Worm (Caenorhabditis elegans) whole organism, late embryonic: Measurements from ENCODE around the gene msp-51.

Source experiments
- K09A11.1 ChIP-seq: sonication (generic microtip); optimal IDR thresholded peaks from 2 replicates; lab custom pipeline; 2017; ENCODE audit warnings: antibody characterized with exemption, mild to moderate bottlenecking, missing genetic modification characterization, missing compliant biosample characterization; ENCODE audit not compliant: insufficient read depth
- T23F11.4 ChIP-seq: fragments of 200-800 bp; sonication (Bioruptor generic); optimal IDR thresholded peaks from 2 replicates; lab custom pipeline; 2018; ENCODE audit warnings: mild to moderate bottlenecking, missing genetic modification characterization, missing compliant biosample characterization
- Y22D7AL.16 ChIP-seq: sonication (generic microtip); optimal IDR thresholded peaks from 2 replicates; lab custom pipeline; 2016; ENCODE audit warnings: missing genetic modification characterization, missing compliant biosample characterization
- ceh-18 ChIP-seq: sonication (generic microtip); optimal IDR thresholded peaks from 2 replicates; lab custom pipeline; 2016; ENCODE audit warnings: missing genetic modification characterization, missing compliant biosample characterization
- ceh-2 ChIP-seq: sonication (generic microtip); optimal IDR thresholded peaks from 2 replicates; lab custom pipeline; 2016; ENCODE audit warnings: missing genotype, missing genetic modification characterization, missing compliant biosample characterization
- ceh-31 ChIP-seq: sonication (generic microtip); optimal IDR thresholded peaks from 2 replicates; lab custom pipeline; 2016; ENCODE audit warnings: missing genetic modification characterization, missing compliant biosample characterization
- ceh-34 ChIP-seq: sonication (generic microtip); optimal IDR thresholded peaks from 2 replicates; lab custom pipeline; 2016; ENCODE audit warnings: mild to moderate bottlenecking, missing genetic modification characterization, missing compliant biosample characterization
- ceh-9 ChIP-seq: sonication (generic microtip); optimal IDR thresholded peaks from 2 replicates; lab custom pipeline; 2016; ENCODE audit warnings: mild to moderate bottlenecking, missing genetic modification characterization, inconsistent platforms, missing compliant biosample characterization
- dmd-4 ChIP-seq: sonication (generic microtip); optimal IDR thresholded peaks from 2 replicates; lab custom pipeline; 2016; ENCODE audit warnings: borderline replicate concordance, missing genetic modification characterization, missing compliant biosample characterization
- dve-1 ChIP-seq: sonication (generic microtip); optimal IDR thresholded peaks from 2 replicates; lab custom pipeline; 2017; ENCODE audit warnings: antibody characterized with exemption, mild to moderate bottlenecking, missing genetic modification characterization, missing compliant biosample characterization
- elt-4 ChIP-seq: sonication (generic microtip); optimal IDR thresholded peaks from 2 replicates; lab custom pipeline; 2016; ENCODE audit warnings: missing genetic modification characterization, missing compliant biosample characterization
- ets-4 ChIP-seq: sonication (generic microtip); optimal IDR thresholded peaks from 2 replicates; lab custom pipeline; 2016; ENCODE audit warnings: missing genetic modification characterization, missing compliant biosample characterization
- fkh-10 ChIP-seq: fragments of 150-350 bp; optimal IDR thresholded peaks from 2 replicates; lab custom pipeline; 2014; ENCODE audit warnings: missing biosample characterization, missing genetic modification reagents, missing genetic modification characterization
- hlh-6 ChIP-seq: sonication (generic microtip); optimal IDR thresholded peaks from 2 replicates; lab custom pipeline; 2016; ENCODE audit warnings: missing genotype, missing genetic modification characterization, missing compliant biosample characterization
- lin-11 ChIP-seq: fragments of 200-800 bp; sonication (Bioruptor generic); optimal IDR thresholded peaks from 2 replicates; lab custom pipeline; 2018; ENCODE audit warnings: mild to moderate bottlenecking, missing genetic modification characterization, missing compliant biosample characterization
- nfya-1 ChIP-seq: sonication (generic microtip); optimal IDR thresholded peaks from 2 replicates; lab custom pipeline; 2017; ENCODE audit warnings: missing genetic modification characterization, mild to moderate bottlenecking, missing compliant biosample characterization, antibody characterized with exemption, moderate library complexity
- npax-4 ChIP-seq: sonication (generic microtip); optimal IDR thresholded peaks from 2 replicates; lab custom pipeline; 2016; ENCODE audit warnings: missing genetic modification characterization, missing compliant biosample characterization
- pag-3 ChIP-seq: sonication (generic microtip); optimal IDR thresholded peaks from 2 replicates; lab custom pipeline; 2016; ENCODE audit warnings: missing compliant biosample characterization, missing genetic modification characterization, borderline replicate concordance
- pax-1 ChIP-seq: fragments of 150-350 bp; optimal IDR thresholded peaks from 2 replicates; lab custom pipeline; 2014; ENCODE audit warnings: missing biosample characterization, missing genetic modification characterization
- pha-2 ChIP-seq: sonication (generic microtip); optimal IDR thresholded peaks from 2 replicates; lab custom pipeline; 2017; ENCODE audit warnings: mild to moderate bottlenecking, missing genetic modification characterization, missing compliant biosample characterization
- pha-4 ChIP-seq: fragments of 150-350 bp; optimal IDR thresholded peaks from 2 replicates; lab custom pipeline; 2018; ENCODE audit warnings: missing biosample characterization, missing genetic modification reagents, missing genetic modification characterization
- pqm-1 ChIP-seq: sonication (generic microtip); optimal IDR thresholded peaks from 2 replicates; lab custom pipeline; 2016; ENCODE audit warnings: missing genetic modification characterization, missing compliant biosample characterization
- pros-1 ChIP-seq: fragments of 150-350 bp; optimal IDR thresholded peaks from 2 replicates; lab custom pipeline; 2014; ENCODE audit warnings: missing biosample characterization, missing genetic modification reagents, missing genetic modification characterization
- sdc-2 ChIP-seq: sonication (generic microtip); optimal IDR thresholded peaks from 2 replicates; lab custom pipeline; 2016; ENCODE audit warnings: missing genotype, missing genetic modification characterization, missing compliant biosample characterization
- tbx-2 ChIP-seq: sonication (generic microtip); optimal IDR thresholded peaks from 2 replicates; lab custom pipeline; 2016; ENCODE audit warnings: missing genetic modification characterization, missing compliant biosample characterization
- tbx-7 ChIP-seq: sonication (generic microtip); optimal IDR thresholded peaks from 2 replicates; lab custom pipeline; 2016; ENCODE audit warnings: missing genotype, missing genetic modification characterization, missing compliant biosample characterization
- unc-3 ChIP-seq, 2 experiments: fragments of 200-800 bp in 1 of 2; sonication (Bioruptor generic) in 1 of 2; sonication (generic microtip) in 1 of 2; conservative IDR thresholded peaks in 1 of 2; optimal IDR thresholded peaks in 1 of 2; 2 replicates each; pipeline versions ENCODE4 v1.3.6 to Lab custom; 2016 to 2022; ENCODE audit warnings: missing compliant biosample characterization in 2 of 2, missing genetic modification characterization in 2 of 2, missing genetic modification reagents in 1 of 2
- unc-42 ChIP-seq: sonication (generic microtip); optimal IDR thresholded peaks from 2 replicates; lab custom pipeline; 2016; ENCODE audit warnings: missing genotype, missing genetic modification characterization, missing compliant biosample characterization
- unc-55 ChIP-seq: sonication (generic microtip); optimal IDR thresholded peaks from 2 replicates; lab custom pipeline; 2017; ENCODE audit warnings: missing biosample characterization, missing genetic modification reagents, missing genetic modification characterization
- unc-86 ChIP-seq: sonication (generic microtip); optimal IDR thresholded peaks from 2 replicates; lab custom pipeline; 2016; ENCODE audit warnings: missing genetic modification characterization, missing compliant biosample characterization
- zip-5 ChIP-seq: sonication (generic microtip); optimal IDR thresholded peaks from 2 replicates; lab custom pipeline; 2016; ENCODE audit warnings: missing genetic modification characterization, missing compliant biosample characterization
- ztf-16 ChIP-seq: sonication (generic microtip); optimal IDR thresholded peaks from 2 replicates; lab custom pipeline; 2017; ENCODE audit warnings: missing genetic modification characterization, missing compliant biosample characterization

Gene msp-51

DNA sequence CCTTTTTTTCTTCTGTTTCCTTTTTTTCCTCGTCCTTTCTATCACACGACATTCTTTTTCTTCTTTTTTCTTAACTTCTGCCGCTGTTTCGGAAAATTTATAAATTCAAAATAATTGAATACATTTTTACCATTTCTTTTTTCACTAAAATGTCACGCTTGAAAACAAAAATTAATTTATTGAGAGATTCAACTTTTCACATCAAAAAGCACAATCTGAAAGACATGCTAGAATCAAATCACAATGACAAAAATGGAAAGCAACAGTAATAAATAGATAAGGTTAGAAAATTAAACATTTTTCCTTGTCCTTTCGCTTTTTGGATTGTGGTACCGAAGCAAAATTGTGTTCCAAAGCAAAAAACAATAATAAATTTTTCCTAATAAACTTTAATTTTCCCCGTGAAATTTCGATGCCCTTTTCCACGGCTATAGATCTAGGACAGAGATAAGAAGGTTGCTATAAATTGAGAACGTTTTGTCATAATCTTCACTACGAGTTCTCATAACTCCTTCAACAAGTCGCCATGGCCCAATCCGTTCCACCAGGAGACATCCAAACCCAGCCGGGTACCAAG lies 2.4 kb upstream of the msp-51 start, which contains the start of the genes ZK354.6 and msp-113:
Gene ZK354.6 (minus strand): TSS at position 101 of the 577 bp plus-strand sequence.
Gene msp-113 (plus strand): TSS at position 527 of the 577 bp plus-strand sequence.
- TF ChIP-seq unc-3 (GFP tag; conservative IDR thresholded peaks at IDR 0.05; lab: Robert Waterston, UW) (no peak), unc-3 (tag; optimal IDR thresholded peaks at IDR 0.05; lab: Kevin White, UChicago) (no peak), tbx-2 (tag; lab: Kevin White, UChicago) (no peak), ceh-2 (tag; lab: Kevin White, UChicago) (no peak), elt-4 (no peak), unc-55 (GFP tag; lab: Kevin White, UChicago) (no peak), dmd-4 (tag; lab: Kevin White, UChicago) (no peak), ets-4 (no peak), pqm-1 (tag; lab: Kevin White, UChicago) (no peak), ceh-34 (tag; lab: Kevin White, UChicago) (no peak), npax-4 (tag; lab: Kevin White, UChicago) (no peak)

DNA sequence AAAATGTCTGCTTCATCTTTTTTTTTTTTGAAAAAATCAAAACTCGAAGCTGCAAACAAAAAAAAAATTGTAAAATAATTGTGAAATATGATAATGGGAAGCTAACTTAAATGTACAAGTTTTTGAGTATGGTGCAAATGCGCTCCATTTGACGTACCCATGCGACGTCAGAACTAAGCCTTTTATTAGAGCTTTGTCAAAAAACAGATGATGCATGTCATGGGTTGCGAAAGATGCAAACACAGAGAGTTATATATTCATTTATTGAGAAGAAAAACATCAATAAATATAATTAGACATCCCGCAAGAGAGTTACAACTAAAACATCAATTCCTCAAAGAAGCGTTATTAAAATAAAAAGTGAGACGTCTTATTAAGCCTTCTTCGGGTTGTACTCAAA lies 673 bp downstream of the msp-51 start:
- no peak for TF ChIP-seq pha-4 (tag; lab: Kevin White, UChicago)
- no peak for TF ChIP-seq K09A11.1 (tag; lab: Kevin White, UChicago)
- no peak for TF ChIP-seq pha-2 (tag; lab: Kevin White, UChicago)
- TF ChIP-seq sdc-2: no peak
- TF ChIP-seq ceh-31 (tag; lab: Kevin White, UChicago): no peak
- no peak for TF ChIP-seq tbx-2 (tag; lab: Kevin White, UChicago)
- TF ChIP-seq T23F11.4 (GFP tag; lab: Kevin White, UChicago): no peak
- no peak for TF ChIP-seq pqm-1 (tag; lab: Kevin White, UChicago)
- no peak for TF ChIP-seq dve-1 (tag; lab: Kevin White, UChicago)
- TF ChIP-seq unc-86 (tag; lab: Kevin White, UChicago): no peak
- TF ChIP-seq nfya-1 (tag; lab: Kevin White, UChicago): no peak
- TF ChIP-seq ztf-16: no peak
- TF ChIP-seq tbx-7 (tag; lab: Kevin White, UChicago): no peak
- TF ChIP-seq pros-1 (tag; lab: Kevin White, UChicago): no peak

DNA sequence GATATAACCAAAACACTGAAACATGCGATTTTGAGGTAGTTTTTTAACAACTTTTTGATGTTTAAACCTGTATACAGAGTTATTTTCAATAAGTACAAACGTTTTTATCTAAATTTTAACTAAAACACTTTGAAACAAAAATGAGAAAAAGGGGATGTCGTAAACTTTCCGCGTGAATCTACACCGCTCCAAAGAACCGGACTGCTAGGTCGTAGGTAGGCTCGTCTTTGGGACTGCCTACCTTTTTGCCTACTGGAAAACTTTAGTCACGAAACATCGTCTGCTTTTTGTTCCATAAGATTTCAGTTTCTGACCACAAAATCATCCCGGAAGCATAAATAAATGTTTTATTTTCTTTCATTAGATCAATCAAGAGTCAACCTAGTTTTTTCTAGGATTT lies 3.9 kb downstream of the msp-51 start:
- TF ChIP-seq dmd-4 (tag; lab: Kevin White, UChicago) (no peak), sdc-2 (no peak), zip-5 (tag; lab: Kevin White, UChicago) (no peak)

DNA sequence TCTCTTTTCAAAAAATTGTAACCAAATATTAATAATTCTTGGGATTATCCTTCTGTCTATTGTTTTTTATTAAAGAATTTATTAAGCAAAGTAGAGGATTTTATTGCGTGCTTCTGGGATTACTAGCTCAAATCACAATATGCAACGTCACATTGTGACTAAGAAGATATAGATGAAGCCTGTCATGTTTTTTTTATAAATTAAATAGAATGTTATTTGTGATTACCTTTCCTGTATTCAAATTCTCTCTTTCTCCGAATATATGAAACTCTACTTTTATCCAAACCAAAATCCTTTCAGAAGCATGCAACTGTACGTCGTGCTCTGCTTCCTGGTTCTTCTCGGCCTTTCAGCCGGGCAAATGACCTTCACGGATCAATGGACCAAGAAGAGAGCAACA lies 4.6 kb downstream of the msp-51 start, which contains the start of gene nlp-47:
Gene nlp-47 (plus strand): TSS at position 301 of the 400 bp plus-strand sequence.
- TF ChIP-seq elt-4 (no peak), pqm-1 (tag; lab: Kevin White, UChicago) (no peak), ceh-18 (tag; lab: Kevin White, UChicago) (no peak), unc-42 (tag; lab: Kevin White, UChicago) (no peak), hlh-6 (tag; lab: Kevin White, UChicago) (no peak)

DNA sequence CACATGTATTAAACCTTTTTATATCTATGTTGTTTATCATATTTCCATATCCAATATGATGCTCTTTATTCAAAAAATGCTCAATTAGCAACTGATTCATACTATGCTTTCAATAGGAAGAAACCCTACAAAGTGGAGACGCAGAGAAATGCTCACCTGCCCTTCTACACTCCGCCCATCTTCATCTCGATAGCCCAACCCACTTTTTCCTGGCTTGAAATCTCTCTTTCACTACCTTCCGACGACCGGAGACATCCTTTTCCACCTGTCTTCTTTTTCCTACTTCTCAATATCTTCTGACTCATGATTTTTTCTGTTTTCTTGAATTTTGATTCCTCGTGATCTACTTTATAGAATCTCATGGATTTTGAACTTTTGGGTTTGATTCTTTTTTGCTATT lies 6.2 kb downstream of the msp-51 start:
- TF ChIP-seq pag-3 (tag; lab: Kevin White, UChicago): no peak
- no peak for TF ChIP-seq pros-1 (tag; lab: Kevin White, UChicago)
- no peak for TF ChIP-seq pax-1 (tag; lab: Kevin White, UChicago)
- TF ChIP-seq ceh-9 (tag; lab: Kevin White, UChicago): no peak
- TF ChIP-seq lin-11 (tag; lab: Kevin White, UChicago): no peak
- TF ChIP-seq Y22D7AL.16 (tag; lab: Kevin White, UChicago): no peak
- TF ChIP-seq pqm-1 (tag; lab: Kevin White, UChicago): no peak
- TF ChIP-seq fkh-10 (GFP tag; lab: Kevin White, UChicago): no peak
- TF ChIP-seq nfya-1 (tag; lab: Kevin White, UChicago): no peak
